Worm (Caenorhabditis elegans) whole organism, young adult: ENCODE results near the gene sri-7.

Experiments
- hsf-1 ChIP-seq: fragments of 200-800 bp; sonication (Bioruptor generic); IDR thresholded peaks from 2 replicates; pipeline ENCODE4 v1.3.6; 2022; ENCODE audit warnings: missing genetic modification reagents, missing genetic modification characterization, missing compliant biosample characterization
- let-526 ChIP-seq: fragments of 200-800 bp; sonication (Bioruptor generic); IDR thresholded peaks from 2 replicates; pipeline ENCODE4 v1.3.6; 2022; ENCODE audit warnings: missing genetic modification reagents, missing genetic modification characterization, missing compliant biosample characterization
- sea-2 ChIP-seq: fragments of 200-800 bp; sonication (Bioruptor generic); IDR thresholded peaks from 2 replicates; pipeline ENCODE4 v1.3.6; 2022; ENCODE audit warnings: missing genetic modification characterization, missing compliant biosample characterization
- snpc-1.3 ChIP-seq: sonication (generic microtip); optimal IDR thresholded peaks from 2 replicates; lab custom pipeline; 2017; ENCODE audit warnings: missing genetic modification characterization, mild to moderate bottlenecking, missing compliant biosample characterization, antibody characterized with exemption, moderate library complexity, missing genotype, missing genetic modification reagents; ENCODE audit not compliant: insufficient read depth
- snpc-4 ChIP-seq, 5 experiments: fragments of 150-350 bp in 1 of 5; sonication (generic microtip) in 4 of 5; optimal IDR thresholded peaks; 2 replicates each; lab custom pipeline; 2014 to 2018; ENCODE audit warnings: missing genetic modification characterization in 5 of 5, missing biosample characterization in 3 of 5, antibody characterized with exemption in 2 of 5, mild to moderate bottlenecking in 2 of 5, missing compliant biosample characterization in 2 of 5, missing genotype in 2 of 5, moderate library complexity in 2 of 5, missing genetic modification reagents in 1 of 5
- ztf-3 ChIP-seq: fragments of 200-800 bp; sonication (Bioruptor generic); optimal IDR thresholded peaks from 2 replicates; lab custom pipeline; 2018; ENCODE audit warnings: mild to moderate bottlenecking, missing genetic modification characterization, missing compliant biosample characterization

DNA sequence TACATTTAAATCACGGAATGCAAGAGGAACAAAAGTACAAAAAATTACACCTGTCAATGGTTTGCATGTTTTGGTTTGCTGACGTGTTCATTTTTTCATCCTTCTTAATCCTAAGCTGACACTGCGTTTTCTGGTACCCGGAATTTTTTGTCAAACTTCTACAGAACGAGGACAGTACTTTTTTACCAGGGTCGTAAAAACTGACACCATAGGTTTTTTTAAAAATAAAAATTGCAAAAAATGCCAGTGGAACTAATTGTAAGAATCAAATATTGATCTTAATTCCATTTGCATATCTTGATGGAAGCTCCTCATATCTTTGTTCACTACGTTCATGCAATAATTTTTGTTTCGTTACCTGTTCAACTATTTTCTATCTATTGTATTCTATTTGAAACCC is 4.7 kb downstream of the sri-7 start, which contains the start of gene srh-258:
- TF ChIP-seq snpc-4 (GFP tag; optimal IDR thresholded peaks at IDR 0.05; lab: Kevin White, UChicago) (no peak), snpc-4 (tag; optimal IDR thresholded peaks at IDR 0.05; lab: Kevin White, UChicago) (no peak), snpc-1.3 (tag; lab: Kevin White, UChicago) (no peak), hsf-1 (no peak), ztf-3 (GFP tag; lab: Kevin White, UChicago) (no peak), sea-2 (GFP tag; lab: Robert Waterston, UW) (no peak), let-526 (GFP tag; lab: Robert Waterston, UW) (no peak)
